Worm (Caenorhabditis elegans) whole organism, L2 larva: Measurements from ENCODE around the gene col-157.

Source experiments
- aly-2 ChIP-seq: fragments of 150-350 bp; optimal IDR thresholded peaks from 2 replicates; lab custom pipeline; 2014; ENCODE audit warnings: missing biosample characterization, missing genetic modification characterization
- elt-3 ChIP-seq: sonication (generic microtip); optimal IDR thresholded peaks from 2 replicates; lab custom pipeline; 2017; ENCODE audit warnings: missing biosample characterization, missing genetic modification characterization
- lin-39 ChIP-seq: fragments of 150-350 bp; optimal IDR thresholded peaks from 2 replicates; lab custom pipeline; 2014; ENCODE audit warnings: missing biosample characterization, missing genetic modification reagents, missing genetic modification characterization
- nhr-25 ChIP-seq: fragments of 150-350 bp; sonication (generic microtip); optimal IDR thresholded peaks from 3 replicates; lab custom pipeline; 2014; ENCODE audit warnings: missing biosample characterization, missing genetic modification characterization
- skn-1 ChIP-seq: sonication (generic microtip); optimal IDR thresholded peaks from 2 replicates; lab custom pipeline; 2017; ENCODE audit warnings: missing biosample characterization, missing genetic modification characterization
- ztf-11 ChIP-seq: sonication (generic microtip); optimal IDR thresholded peaks from 2 replicates; lab custom pipeline; 2017; ENCODE audit warnings: missing biosample characterization, missing genetic modification characterization

DNA sequence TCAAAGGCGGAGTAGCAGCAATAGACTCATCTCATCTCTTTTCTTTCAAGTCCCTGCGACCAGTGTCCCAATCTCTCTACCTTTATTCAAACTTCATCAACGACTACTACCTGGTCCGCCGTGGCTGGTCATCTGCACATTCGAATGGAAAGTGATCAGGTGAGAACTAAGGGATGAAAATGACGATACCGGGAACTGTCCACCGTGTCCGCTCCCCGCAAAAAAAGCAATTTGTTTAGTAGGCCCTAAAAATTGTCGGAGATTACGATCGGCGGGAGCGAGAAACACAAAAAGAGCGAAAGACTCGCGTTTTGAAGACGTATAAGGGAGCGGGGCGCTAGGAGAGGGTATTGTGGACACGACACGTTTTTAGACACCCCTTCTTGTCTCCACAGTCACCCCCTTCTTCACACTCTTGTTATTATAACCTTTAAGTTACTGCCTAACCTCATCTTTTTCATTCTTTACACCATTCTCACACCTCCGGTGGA is 20.8 kb upstream of the col-157 start, which contains the start of gene zipt-16:
- TF ChIP-seq skn-1 (tag; lab: Kevin White, UChicago) (no peak), nhr-25 (no peak), lin-39 (no peak), elt-3 (no peak), ztf-11 (tag; lab: Kevin White, UChicago) (no peak), aly-2 (tag; lab: Kevin White, UChicago) (no peak)
